Worm (Caenorhabditis elegans): ENCODE data around the gene Y6E2A.4.

DNA sequence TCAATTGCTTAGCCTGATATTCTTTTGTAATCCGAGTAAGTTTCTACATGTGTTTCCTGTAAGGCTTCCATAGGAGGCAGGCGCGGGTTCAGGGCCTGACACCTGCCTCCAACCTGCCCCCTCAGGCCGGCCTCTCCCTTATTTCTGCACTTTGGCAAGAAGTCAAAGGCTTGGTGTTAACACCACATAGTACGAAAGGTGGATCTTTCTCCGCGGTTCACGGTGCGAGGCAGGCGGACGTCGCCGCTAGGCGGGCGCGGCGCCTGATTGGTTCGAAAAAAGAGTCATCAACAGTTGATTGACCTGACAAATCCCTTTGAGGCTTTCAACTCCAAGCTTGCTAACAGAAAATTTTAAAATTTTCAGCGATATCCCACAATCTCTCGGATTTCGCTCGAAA is 41.7 kb downstream of the Y6E2A.4 start:
- TF ChIP-seq snpc-4 (tag; optimal IDR thresholded peaks at IDR 0.05) = no peak
- no peak for TF ChIP-seq unc-39 (tag; optimal IDR thresholded peaks at IDR 0.05)
- no peak for TF ChIP-seq lsy-2 (tag; optimal IDR thresholded peaks at IDR 0.05)
- no peak for TF ChIP-seq elt-1 (tag; optimal IDR thresholded peaks at IDR 0.05; ENCODE audit: borderline replicate concordance, insufficient read depth)
- TF ChIP-seq lin-13 (tag; optimal IDR thresholded peaks at IDR 0.05) = no peak
- TF ChIP-seq sptf-1 (tag; optimal IDR thresholded peaks at IDR 0.05) = no peak
- TF ChIP-seq flh-1 (GFP tag; optimal IDR thresholded peaks at IDR 0.05) = no peak
- no peak for TF ChIP-seq unc-62 (GFP tag; optimal IDR thresholded peaks at IDR 0.05)

All from whole organism, mixed stage, embryonic.